Fruit fly (Drosophila melanogaster) whole organism, embryonic: Measurements from ENCODE around the gene I-3.

ENCODE experiments used
- Adf1 ChIP-seq: fragments of 200-800 bp; sonication (Bioruptor generic); IDR thresholded peaks from 2 replicates; pipeline ENCODE4 v1.3.6; 2022; ENCODE audit warnings: missing biosample characterization, missing genetic modification characterization
- Atf-2 ChIP-seq: fragments of 200-800 bp; sonication (Bioruptor generic); optimal IDR thresholded peaks from 2 replicates; lab custom pipeline; 2016; ENCODE audit warnings: missing biosample characterization, missing genetic modification characterization
- Awh ChIP-seq: fragments of 200-800 bp; sonication (Bioruptor generic); IDR thresholded peaks from 2 replicates; pipeline ENCODE4, ENCODE4 v1.3.6; 2022; ENCODE audit warnings: missing biosample characterization, missing genetic modification characterization
- Bdp1 ChIP-seq: fragments of 200-800 bp; sonication (Bioruptor generic); optimal IDR thresholded peaks from 3 replicates; lab custom pipeline; 2016; ENCODE audit warnings: missing biosample characterization, missing genetic modification characterization
- CG11247 ChIP-seq: fragments of 200-800 bp; sonication (Bioruptor generic); IDR thresholded peaks from 2 replicates; pipeline ENCODE4 v1.3.6; 2022; ENCODE audit warnings: missing biosample characterization, missing genetic modification characterization
- CG12104 ChIP-seq: fragments of 200-800 bp; sonication (Bioruptor generic); optimal IDR thresholded peaks from 3 replicates; lab custom pipeline; 2016; ENCODE audit warnings: missing biosample characterization, missing genetic modification characterization
- CG12236 ChIP-seq: fragments of 200-800 bp; sonication (Bioruptor generic); optimal IDR thresholded peaks from 2 replicates; lab custom pipeline; 2016; ENCODE audit warnings: missing biosample characterization, missing genetic modification characterization
- CG12744 ChIP-seq: fragments of 200-800 bp; sonication (Bioruptor generic); optimal IDR thresholded peaks from 2 replicates; lab custom pipeline; 2016; ENCODE audit warnings: missing biosample characterization, missing genetic modification characterization
- CG1832 ChIP-seq: fragments of 200-800 bp; sonication (Bioruptor generic); optimal IDR thresholded peaks from 2 replicates; lab custom pipeline; 2017; ENCODE audit warnings: missing biosample characterization, mild to moderate bottlenecking, missing genetic modification characterization, inconsistent platforms
- CG34422 ChIP-seq: fragments of 200-800 bp; sonication (Bioruptor generic); IDR thresholded peaks from 3 replicates; pipeline ENCODE4 v1.3.6; 2022; ENCODE audit warnings: missing biosample characterization, missing genetic modification characterization
- CG4328 ChIP-seq: fragments of 200-800 bp; sonication (Bioruptor generic); optimal IDR thresholded peaks from 3 replicates; lab custom pipeline; 2017; ENCODE audit warnings: missing biosample characterization, missing genetic modification reagents, missing genetic modification characterization
- CG6813 ChIP-seq: fragments of 200-800 bp; sonication (Bioruptor generic); optimal IDR thresholded peaks from 2 replicates; lab custom pipeline; 2017; ENCODE audit warnings: missing biosample characterization, missing genetic modification characterization, mild to moderate bottlenecking, moderate library complexity, missing genetic modification reagents
- CG9797 ChIP-seq: fragments of 200-800 bp; sonication (Bioruptor generic); optimal IDR thresholded peaks from 3 replicates; lab custom pipeline; 2018; ENCODE audit warnings: missing biosample characterization, mild to moderate bottlenecking, missing genetic modification characterization
- CG9817 ChIP-seq: fragments of 200-800 bp; sonication (Bioruptor generic); optimal IDR thresholded peaks from 2 replicates; lab custom pipeline; 2018; ENCODE audit warnings: missing biosample characterization, mild to moderate bottlenecking, missing genetic modification characterization, moderate library complexity
- CG9932 ChIP-seq: fragments of 200-800 bp; sonication (Bioruptor generic); IDR thresholded peaks from 2 replicates; pipeline ENCODE4 v1.3.6; 2022; ENCODE audit warnings: missing biosample characterization, missing genetic modification characterization
- Deaf1 ChIP-seq: fragments of 200-800 bp; optimal IDR thresholded peaks from 3 replicates; lab custom pipeline; 2019; ENCODE audit warnings: missing biosample characterization, mild to moderate bottlenecking, missing genetic modification characterization, moderate library complexity
- GATAe ChIP-seq: fragments of 200-800 bp; sonication (Bioruptor generic); conservative IDR thresholded peaks from 2 replicates; pipeline ENCODE4 v1.3.6; 2022; ENCODE audit warnings: missing biosample characterization, missing genetic modification characterization
- Hr3 ChIP-seq: fragments of 200-800 bp; sonication (Bioruptor generic); optimal IDR thresholded peaks from 3 replicates; lab custom pipeline; 2016; ENCODE audit warnings: missing biosample characterization, missing genetic modification characterization
- Jarid2 ChIP-seq: fragments of 200-800 bp; sonication (Bioruptor generic); optimal IDR thresholded peaks from 3 replicates; lab custom pipeline; 2017; ENCODE audit warnings: mild to moderate bottlenecking, missing biosample characterization, missing genetic modification reagents, missing genetic modification characterization
- MBD-R2 ChIP-seq: fragments of 200-800 bp; sonication (Bioruptor generic); IDR thresholded peaks from 2 replicates; pipeline ENCODE4 v1.3.6; 2022; ENCODE audit warnings: missing biosample characterization, missing genetic modification characterization
- Poxn ChIP-seq: fragments of 200-800 bp; sonication (Bioruptor generic); IDR thresholded peaks from 2 replicates; pipeline ENCODE4 v1.3.6; 2022; ENCODE audit warnings: missing biosample characterization, missing genetic modification characterization
- Six4 ChIP-seq: fragments of 200-800 bp; sonication (Bioruptor generic); optimal IDR thresholded peaks from 2 replicates; lab custom pipeline; 2016; ENCODE audit warnings: missing biosample characterization, missing genetic modification characterization
- Trl ChIP-seq, 3 experiments: fragments of >200 bp in 2 of 3; fragments of 200-800 bp in 1 of 3; sonication (Bioruptor generic) in 1 of 3; optimal IDR thresholded peaks; 2 replicates in 1 of 3; 3 replicates in 2 of 3; lab custom pipeline; 2016 to 2017; ENCODE audit warnings: missing biosample characterization in 1 of 3, missing genetic modification characterization in 1 of 3
- abd-A ChIP-seq: fragments of 200-800 bp; sonication (Bioruptor generic); optimal IDR thresholded peaks from 3 replicates; lab custom pipeline; 2019; ENCODE audit warnings: missing biosample characterization, mild to moderate bottlenecking, missing genetic modification characterization, moderate library complexity
- cato ChIP-seq: fragments of 200-800 bp; sonication (Bioruptor generic); optimal IDR thresholded peaks from 2 replicates; lab custom pipeline; 2016; ENCODE audit warnings: missing biosample characterization, missing genetic modification characterization, borderline replicate concordance
- chinmo ChIP-seq: fragments of 200-800 bp; sonication (Bioruptor generic); IDR thresholded peaks from 4 replicates; pipeline ENCODE4 v1.3.6; 2022; ENCODE audit warnings: missing biosample characterization, missing genetic modification characterization; ENCODE audit not compliant: partially characterized antibody
- crol ChIP-seq: fragments of 200-800 bp; sonication (Bioruptor generic); IDR thresholded peaks from 2 replicates; pipeline ENCODE4 v1.3.6; 2022; ENCODE audit warnings: missing biosample characterization, missing genetic modification characterization
- cwo ChIP-seq: fragments of 200-800 bp; sonication (Bioruptor generic); optimal IDR thresholded peaks from 3 replicates; lab custom pipeline; 2017; ENCODE audit warnings: missing biosample characterization, missing genetic modification characterization, mild to moderate bottlenecking, moderate library complexity, missing genetic modification reagents
- emc ChIP-seq: fragments of 200-800 bp; sonication (Bioruptor generic); optimal IDR thresholded peaks from 2 replicates; lab custom pipeline; 2016; ENCODE audit warnings: missing biosample characterization, missing genetic modification characterization
- en ChIP-seq: fragments of 200-800 bp; sonication (Bioruptor generic); optimal IDR thresholded peaks from 2 replicates; lab custom pipeline; 2016; ENCODE audit warnings: missing biosample characterization, missing genetic modification characterization
- fd102C ChIP-seq: fragments of 200-800 bp; sonication (Bioruptor generic); optimal IDR thresholded peaks from 2 replicates; lab custom pipeline; 2018; ENCODE audit warnings: missing biosample characterization, mild to moderate bottlenecking, missing genetic modification characterization, moderate library complexity
- fd64A ChIP-seq: fragments of 200-800 bp; sonication (Bioruptor generic); optimal IDR thresholded peaks from 3 replicates; lab custom pipeline; 2018; ENCODE audit warnings: missing biosample characterization, mild to moderate bottlenecking, missing genetic modification characterization
- h ChIP-seq: fragments of >200 bp; optimal IDR thresholded peaks from 2 replicates; lab custom pipeline; 2017
- kay ChIP-seq: fragments of 200-800 bp; sonication (Bioruptor generic); optimal IDR thresholded peaks from 2 replicates; lab custom pipeline; 2016; ENCODE audit warnings: missing biosample characterization, missing genetic modification characterization
- klu ChIP-seq: fragments of 200-800 bp; sonication (Bioruptor generic); IDR thresholded peaks from 2 replicates; pipeline ENCODE4 v1.3.6; 2022; ENCODE audit warnings: missing biosample characterization, missing genetic modification characterization
- kni ChIP-seq: fragments of 200-800 bp; sonication (Bioruptor generic); optimal IDR thresholded peaks from 3 replicates; lab custom pipeline; 2017; ENCODE audit warnings: mild to moderate bottlenecking, missing biosample characterization, missing genetic modification reagents, missing genetic modification characterization
- mld ChIP-seq: fragments of 200-800 bp; sonication (Bioruptor generic); IDR thresholded peaks from 3 replicates; pipeline ENCODE4 v1.3.6; 2022; ENCODE audit warnings: missing biosample characterization, missing genetic modification characterization; ENCODE audit not compliant: partially characterized antibody
- nerfin-1 ChIP-seq: fragments of 200-800 bp; sonication (Bioruptor generic); optimal IDR thresholded peaks from 3 replicates; lab custom pipeline; 2019; ENCODE audit warnings: missing biosample characterization, mild to moderate bottlenecking, missing genetic modification characterization, moderate library complexity
- prd ChIP-seq, 3 experiments: fragments of >200 bp in 2 of 3; fragments of 200-800 bp in 1 of 3; sonication (Bioruptor generic) in 1 of 3; optimal IDR thresholded peaks in 2 of 3; IDR thresholded peaks in 1 of 3; 2 replicates in 2 of 3; 3 replicates in 1 of 3; pipeline versions ENCODE4 v1.3.6 to Lab custom; 2017 to 2022; ENCODE audit warnings: missing biosample characterization in 1 of 3, missing genetic modification characterization in 1 of 3
- sc ChIP-seq, 3 experiments: fragments of >200 bp in 2 of 3; fragments of 200-800 bp in 1 of 3; sonication (Bioruptor generic) in 1 of 3; optimal IDR thresholded peaks; 2 replicates in 2 of 3; 3 replicates in 1 of 3; lab custom pipeline; 2017; ENCODE audit warnings: mild to moderate bottlenecking in 1 of 3, missing biosample characterization in 1 of 3, missing genetic modification characterization in 1 of 3, missing genetic modification reagents in 1 of 3
- sens ChIP-seq: fragments of 200-800 bp; sonication (Bioruptor generic); peaks from one replicate; lab custom pipeline; 2016; ENCODE audit warnings: missing biosample characterization, missing genetic modification characterization
- slou ChIP-seq: fragments of 200-800 bp; sonication (Bioruptor generic); optimal IDR thresholded peaks from 3 replicates; lab custom pipeline; 2016; ENCODE audit warnings: missing biosample characterization, missing genetic modification characterization
- tx ChIP-seq: fragments of 200-800 bp; sonication (Bioruptor generic); optimal IDR thresholded peaks from 2 replicates; lab custom pipeline; 2016; ENCODE audit warnings: missing biosample characterization, missing genetic modification characterization

The I-3 gene

DNA sequence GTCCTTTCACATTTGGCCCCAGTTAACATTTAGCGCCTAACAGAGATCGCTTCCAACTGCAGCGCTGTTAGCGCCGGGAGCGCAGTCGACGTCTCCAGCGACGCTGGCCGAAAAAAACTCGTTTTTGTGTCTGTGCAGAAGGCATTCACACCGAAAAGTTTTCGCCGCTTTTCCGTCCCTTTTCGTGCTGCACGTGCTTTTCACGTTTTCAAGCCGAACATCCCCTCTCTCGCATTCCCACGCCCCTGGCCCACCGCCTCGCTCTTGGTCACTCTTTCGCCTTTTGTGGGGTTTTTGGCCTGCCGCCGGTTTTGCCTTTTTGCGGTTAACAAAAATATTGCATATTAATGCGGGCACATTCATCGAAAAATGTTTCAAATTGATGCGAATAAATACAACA is 43.4 kb upstream of the I-3 start (continued):
- TF ChIP-seq Hr3 (GFP tag; lab: Kevin White, UChicago) (no peak), emc (GFP tag; lab: Kevin White, UChicago) (no peak), CG12104 (GFP tag; lab: Kevin White, UChicago) (no peak), Bdp1 (GFP tag; lab: Kevin White, UChicago) (no peak), Six4 (no peak), crol (GFP tag; lab: Robert Waterston, UW) (peak; percentile 57; the same call in 1 of the 2 replicates), Adf1 (GFP tag; lab: Robert Waterston, UW) (peak; percentile 58), en (GFP tag; lab: Kevin White, UChicago) (no peak), kni (GFP tag; lab: Kevin White, UChicago) (no peak), kay (GFP tag; lab: Kevin White, UChicago) (no peak), CG9932 (GFP tag; lab: Robert Waterston, UW) (no peak), cwo (GFP tag; lab: Kevin White, UChicago) (peak; percentile 52), slou (GFP tag; lab: Kevin White, UChicago) (no peak), sc (optimal IDR thresholded peaks at IDR 0.05; lab: Kevin White, UChicago) (no peak), sc (GFP tag; optimal IDR thresholded peaks at IDR 0.05; lab: Kevin White, UChicago) (no peak)

DNA sequence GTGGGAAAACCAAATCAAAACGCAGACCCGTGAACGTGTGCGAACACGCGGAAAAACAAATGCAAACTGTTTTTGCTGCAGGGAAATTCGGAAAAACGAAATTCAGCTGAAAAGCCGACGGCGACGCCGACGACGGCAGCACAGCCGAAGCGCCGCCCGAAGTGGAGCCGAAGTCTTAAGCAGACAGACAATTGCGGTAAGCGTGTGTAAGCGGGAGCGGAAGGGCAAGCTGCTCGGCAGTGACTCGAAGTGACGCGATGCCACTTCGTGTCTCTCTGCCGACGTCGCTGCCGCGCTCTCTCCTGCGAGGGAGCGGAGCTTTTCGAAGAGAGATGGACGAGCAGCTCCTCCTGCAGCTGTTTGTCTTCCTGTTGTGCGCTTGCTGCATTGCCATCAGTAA is 42.5 kb upstream of the I-3 start:
- TF ChIP-seq CG11247 (GFP tag; lab: Robert Waterston, UW) = no peak
- TF ChIP-seq CG12744 (GFP tag; lab: Kevin White, UChicago) = no peak
- TF ChIP-seq mld (GFP tag; lab: Robert Waterston, UW) = no peak
- TF ChIP-seq abd-A (tag; lab: Kevin White, UChicago) = peak; percentile 27
- peak; percentile 54 for TF ChIP-seq Atf-2 (GFP tag; lab: Kevin White, UChicago)
- TF ChIP-seq CG9817 (tag; lab: Kevin White, UChicago) = no peak
- no peak for TF ChIP-seq h (lab: Kevin White, UChicago)
- TF ChIP-seq CG6813 (GFP tag; lab: Kevin White, UChicago) = no peak
- TF ChIP-seq GATAe = no peak
- no peak for TF ChIP-seq cato (GFP tag; lab: Kevin White, UChicago)
- TF ChIP-seq Adf1 (GFP tag; lab: Robert Waterston, UW) = peak; percentile 94
- no peak for TF ChIP-seq kay (GFP tag; lab: Kevin White, UChicago)
- no peak for TF ChIP-seq fd64A
- TF ChIP-seq Deaf1 = peak; percentile 99
- no peak for TF ChIP-seq tx (GFP tag; lab: Kevin White, UChicago)
- TF ChIP-seq chinmo = no peak
- no peak for TF ChIP-seq Awh
- no peak for TF ChIP-seq MBD-R2 (GFP tag; lab: Robert Waterston, UW)
- TF ChIP-seq Hr3 (GFP tag; lab: Kevin White, UChicago) = no peak
- TF ChIP-seq prd (optimal IDR thresholded peaks at IDR 0.05; lab: Kevin White, UChicago) = no peak
- no peak for TF ChIP-seq prd (GFP tag; IDR thresholded peaks at IDR 0.05; lab: Robert Waterston, UW)
- TF ChIP-seq klu (GFP tag; lab: Robert Waterston, UW) = 0 out of 2 replicates have a peak, but pooled peaks have one; percentile 9
- TF ChIP-seq CG12236 (GFP tag; lab: Kevin White, UChicago) = no peak
- peak; percentile 52 for TF ChIP-seq sens
- TF ChIP-seq slou (GFP tag; lab: Kevin White, UChicago) = no peak
- TF ChIP-seq crol (GFP tag; lab: Robert Waterston, UW) = peak; percentile 73
- TF ChIP-seq Trl (optimal IDR thresholded peaks at IDR 0.05; lab: Kevin White, UChicago) = peak; percentile 15 to 17
- no peak for TF ChIP-seq Trl (GFP tag; optimal IDR thresholded peaks at IDR 0.05; lab: Kevin White, UChicago)
- TF ChIP-seq CG34422 (GFP tag; lab: Robert Waterston, UW) = 0 out of 3 replicates have a peak, but pooled peaks have one; percentile 29
- TF ChIP-seq CG1832 = peak; percentile 10
- no peak for TF ChIP-seq CG9797 (GFP tag; lab: Kevin White, UChicago)
- TF ChIP-seq CG4328 = no peak
- TF ChIP-seq fd102C (GFP tag; lab: Kevin White, UChicago) = no peak
- no peak for TF ChIP-seq Poxn (GFP tag; lab: Robert Waterston, UW)
- TF ChIP-seq Jarid2 (GFP tag; lab: Kevin White, UChicago) = peak; percentile 58
- TF ChIP-seq nerfin-1 (tag; lab: Kevin White, UChicago) = no peak
